Fruit fly (Drosophila melanogaster) whole organism, prepupa: ENCODE measurements around the gene CG31191.

Experiments
- CG10631 ChIP-seq: fragments of 200-800 bp; sonication (Bioruptor generic); optimal IDR thresholded peaks from 2 replicates; lab custom pipeline; 2016; ENCODE audit warnings: missing biosample characterization, missing genetic modification characterization
- CG10669 ChIP-seq: fragments of 200-800 bp; sonication (Bioruptor generic); optimal IDR thresholded peaks from 3 replicates; lab custom pipeline; 2018; ENCODE audit warnings: missing biosample characterization, mild to moderate bottlenecking, missing genetic modification characterization, moderate library complexity
- CG11294 ChIP-seq: fragments of 200-800 bp; sonication (Bioruptor generic); IDR thresholded peaks from 2 replicates; pipeline ENCODE4 v1.3.6; 2022; ENCODE audit warnings: missing biosample characterization, missing genetic modification characterization
- CG11762 ChIP-seq: fragments of 200-800 bp; sonication (Bioruptor generic); optimal IDR thresholded peaks from 3 replicates; lab custom pipeline; 2016; ENCODE audit warnings: missing biosample characterization, missing genetic modification characterization; ENCODE audit not compliant: insufficient read depth
- CG11902 ChIP-seq: fragments of 200-800 bp; sonication (Bioruptor generic); optimal IDR thresholded peaks from 3 replicates; lab custom pipeline; 2016; ENCODE audit warnings: missing biosample characterization, missing genetic modification characterization
- CG15336 ChIP-seq: fragments of 200-800 bp; sonication (Bioruptor generic); IDR thresholded peaks from 2 replicates; pipeline ENCODE4 v1.3.6; 2022; ENCODE audit warnings: missing biosample characterization, missing genetic modification characterization
- CG16779 ChIP-seq: fragments of 200-800 bp; sonication (Bioruptor generic); optimal IDR thresholded peaks from 3 replicates; lab custom pipeline; 2017; ENCODE audit warnings: missing biosample characterization, mild to moderate bottlenecking, missing genetic modification characterization
- CG3032 ChIP-seq: fragments of 200-800 bp; optimal IDR thresholded peaks from 2 replicates; lab custom pipeline; 2019; ENCODE audit warnings: missing biosample characterization, mild to moderate bottlenecking, missing genetic modification characterization, moderate library complexity
- CG31627 ChIP-seq: fragments of 200-800 bp; sonication (Bioruptor generic); optimal IDR thresholded peaks from 3 replicates; lab custom pipeline; 2016; ENCODE audit warnings: missing biosample characterization, missing genetic modification characterization
- CG32006 ChIP-seq: fragments of 200-800 bp; sonication (Bioruptor generic); optimal IDR thresholded peaks from 3 replicates; lab custom pipeline; 2017; ENCODE audit warnings: missing biosample characterization, mild to moderate bottlenecking, missing genetic modification characterization
- CG6163 ChIP-seq: fragments of 200-800 bp; sonication (Bioruptor generic); IDR thresholded peaks from 3 replicates; pipeline ENCODE4 v1.3.6; 2022; ENCODE audit warnings: missing biosample characterization, missing genetic modification characterization
- CG6792 ChIP-seq: fragments of 200-800 bp; sonication (Bioruptor generic); optimal IDR thresholded peaks from 3 replicates; lab custom pipeline; 2016; ENCODE audit warnings: missing biosample characterization, missing genetic modification characterization
- CG7368 ChIP-seq: fragments of 200-800 bp; sonication (Bioruptor generic); optimal IDR thresholded peaks from 3 replicates; lab custom pipeline; 2016; ENCODE audit warnings: missing biosample characterization, missing genetic modification characterization
- CG9139 ChIP-seq: fragments of 200-800 bp; sonication (Bioruptor generic); optimal IDR thresholded peaks from 3 replicates; lab custom pipeline; 2017; ENCODE audit warnings: missing biosample characterization, mild to moderate bottlenecking, missing genetic modification characterization
- Eip75B ChIP-seq: fragments of 200-800 bp; sonication (Bioruptor generic); optimal IDR thresholded peaks from 3 replicates; lab custom pipeline; 2016; ENCODE audit warnings: missing biosample characterization, missing genetic modification characterization
- Eip78C ChIP-seq: fragments of 200-800 bp; sonication (Bioruptor generic); peaks from one replicate; lab custom pipeline; 2016; ENCODE audit warnings: missing biosample characterization, missing genetic modification characterization
- Ets21C ChIP-seq: fragments of 200-800 bp; sonication (Bioruptor generic); optimal IDR thresholded peaks from 3 replicates; lab custom pipeline; 2016; ENCODE audit warnings: missing biosample characterization, missing genetic modification characterization
- Gug ChIP-seq: fragments of 200-800 bp; sonication (Bioruptor generic); IDR thresholded peaks from 2 replicates; pipeline ENCODE4 v1.3.6; 2022; ENCODE audit warnings: missing biosample characterization, missing genetic modification characterization
- Hr4 ChIP-seq: fragments of 200-800 bp; sonication (Bioruptor generic); optimal IDR thresholded peaks from 3 replicates; lab custom pipeline; 2016; ENCODE audit warnings: missing biosample characterization, missing genetic modification characterization
- Met ChIP-seq: fragments of 200-800 bp; sonication (Bioruptor generic); optimal IDR thresholded peaks from 3 replicates; lab custom pipeline; 2016; ENCODE audit warnings: missing biosample characterization, missing genetic modification characterization
- OdsH ChIP-seq: fragments of 200-800 bp; sonication (Bioruptor generic); optimal IDR thresholded peaks from 3 replicates; lab custom pipeline; 2016; ENCODE audit warnings: missing biosample characterization, missing genetic modification characterization
- Smox ChIP-seq: fragments of 200-800 bp; sonication (Bioruptor generic); optimal IDR thresholded peaks from 3 replicates; lab custom pipeline; 2016; ENCODE audit warnings: missing biosample characterization, missing genetic modification characterization
- Sox102F ChIP-seq: fragments of 200-800 bp; sonication (Bioruptor generic); optimal IDR thresholded peaks from 2 replicates; lab custom pipeline; 2016; ENCODE audit warnings: missing biosample characterization, mild to moderate bottlenecking, missing genetic modification characterization
- Sox15 ChIP-seq: fragments of 200-800 bp; sonication (Bioruptor generic); optimal IDR thresholded peaks from 3 replicates; lab custom pipeline; 2016; ENCODE audit warnings: missing biosample characterization, missing genetic modification characterization
- achi ChIP-seq: fragments of 200-800 bp; sonication (Bioruptor generic); optimal IDR thresholded peaks from 3 replicates; lab custom pipeline; 2016; ENCODE audit warnings: missing biosample characterization, missing genetic modification characterization
- acj6 ChIP-seq: fragments of 200-800 bp; sonication (Bioruptor generic); optimal IDR thresholded peaks from 3 replicates; lab custom pipeline; 2016; ENCODE audit warnings: missing biosample characterization, missing genetic modification characterization
- cyc ChIP-seq: fragments of 200-800 bp; sonication (Bioruptor generic); optimal IDR thresholded peaks from 3 replicates; lab custom pipeline; 2016; ENCODE audit warnings: missing biosample characterization, missing genetic modification characterization
- dac ChIP-seq: fragments of 200-800 bp; sonication (Bioruptor generic); optimal IDR thresholded peaks from 2 replicates; lab custom pipeline; 2017; ENCODE audit warnings: missing biosample characterization, mild to moderate bottlenecking, missing genetic modification characterization
- dsx ChIP-seq: fragments of 200-800 bp; optimal IDR thresholded peaks from 3 replicates; lab custom pipeline; 2019; ENCODE audit warnings: missing biosample characterization, mild to moderate bottlenecking, missing genetic modification characterization, moderate library complexity; ENCODE audit not compliant: poor library complexity, severe bottlenecking
- eg ChIP-seq: fragments of 200-800 bp; sonication (Bioruptor generic); IDR thresholded peaks from 3 replicates; pipeline ENCODE4 v1.3.6; 2022; ENCODE audit warnings: missing biosample characterization, missing genetic modification characterization
- esn ChIP-seq: fragments of 200-800 bp; sonication (Bioruptor generic); optimal IDR thresholded peaks from 2 replicates; lab custom pipeline; 2016; ENCODE audit warnings: missing biosample characterization, mild to moderate bottlenecking, missing genetic modification characterization, moderate library complexity
- fkh ChIP-seq: fragments of 200-800 bp; sonication (Bioruptor generic); optimal IDR thresholded peaks from 3 replicates; lab custom pipeline; 2017; ENCODE audit warnings: missing biosample characterization, mild to moderate bottlenecking, missing genetic modification characterization, moderate library complexity
- lz ChIP-seq: fragments of 200-800 bp; sonication (Bioruptor generic); optimal IDR thresholded peaks from 3 replicates; lab custom pipeline; 2016; ENCODE audit warnings: missing biosample characterization, missing genetic modification characterization
- pdm3 ChIP-seq: fragments of 200-800 bp; sonication (Bioruptor generic); optimal IDR thresholded peaks from 3 replicates; lab custom pipeline; 2016; ENCODE audit warnings: missing biosample characterization, missing genetic modification characterization
- salr ChIP-seq, 2 experiments: fragments of 200-800 bp; sonication (Bioruptor generic); optimal IDR thresholded peaks; 3 replicates each; lab custom pipeline; 2016 to 2018; ENCODE audit warnings: missing biosample characterization in 2 of 2, missing genetic modification characterization in 2 of 2, mild to moderate bottlenecking in 1 of 2
- ss ChIP-seq, 2 experiments: fragments of 200-800 bp; sonication (Bioruptor generic); optimal IDR thresholded peaks; 2 replicates in 1 of 2; 3 replicates in 1 of 2; lab custom pipeline; 2017 to 2018; ENCODE audit warnings: mild to moderate bottlenecking in 2 of 2, missing biosample characterization in 2 of 2, missing genetic modification characterization in 2 of 2, moderate library complexity in 1 of 2
- svp ChIP-seq: fragments of 200-800 bp; sonication (Bioruptor generic); peaks from one replicate; lab custom pipeline; 2016; ENCODE audit warnings: missing biosample characterization, missing genetic modification characterization
- topi ChIP-seq: fragments of 200-800 bp; sonication (Bioruptor generic); optimal IDR thresholded peaks from 3 replicates; lab custom pipeline; 2016; ENCODE audit warnings: missing biosample characterization, missing genetic modification characterization
- vri ChIP-seq: fragments of 200-800 bp; sonication (Bioruptor generic); optimal IDR thresholded peaks from 3 replicates; lab custom pipeline; 2016; ENCODE audit warnings: missing biosample characterization, mild to moderate bottlenecking, missing genetic modification characterization

CG31191 gene

dm6 chr3R:20962965-20963364 lies 17.6 kb upstream of the CG31191 start:
- peak; percentile 39 for TF ChIP-seq svp (GFP tag; lab: Kevin White, UChicago)
- no peak for TF ChIP-seq lz (GFP tag; lab: Kevin White, UChicago)

dm6 chr3R:20961993-20962392 lies 16.7 kb upstream of the CG31191 start:
- TF ChIP-seq svp (GFP tag; lab: Kevin White, UChicago) (peak; percentile 10), CG6792 (no peak)

DNA sequence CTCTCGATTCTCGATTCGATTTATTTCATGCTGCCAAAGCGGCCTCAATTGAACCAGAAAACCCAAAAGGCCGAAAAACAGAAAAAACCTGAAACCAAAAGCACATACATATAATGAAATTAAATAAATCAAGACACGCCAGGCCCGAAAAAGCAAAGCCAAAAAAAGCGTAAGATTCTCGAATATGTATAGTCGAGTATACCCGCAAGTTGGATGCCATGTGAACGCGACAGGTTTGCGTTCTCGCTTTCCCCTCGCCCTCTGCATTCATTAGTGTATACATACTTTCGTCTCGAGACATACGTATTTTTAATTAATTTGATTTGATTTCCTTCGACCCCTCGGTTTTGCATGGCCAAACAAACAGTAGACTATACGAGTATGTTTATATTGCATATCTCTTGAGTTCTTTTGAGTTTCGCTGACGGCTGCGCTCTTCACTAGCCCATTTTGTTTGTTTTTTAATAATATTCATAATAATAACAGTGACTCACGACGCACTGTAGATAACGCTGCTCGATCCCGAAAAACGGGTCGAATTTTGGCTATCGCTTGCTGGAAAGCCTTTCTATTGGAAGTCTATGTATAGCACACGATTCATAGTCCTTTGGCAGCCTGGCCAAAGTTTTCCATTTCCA lies 15.7 kb upstream of the CG31191 start:
- TF ChIP-seq Eip78C (GFP tag; lab: Kevin White, UChicago) (peak; percentile 38), OdsH (no peak), vri (GFP tag; lab: Kevin White, UChicago) (peak; percentile 53), svp (GFP tag; lab: Kevin White, UChicago) (peak; percentile 76), CG15336 (GFP tag; lab: Robert Waterston, UW) (0 out of 2 replicates have a peak, but pooled peaks have one; percentile 10), achi (no peak), CG3032 (no peak), CG10631 (GFP tag; lab: Kevin White, UChicago) (no peak), Ets21C (GFP tag; lab: Kevin White, UChicago) (no peak)

DNA sequence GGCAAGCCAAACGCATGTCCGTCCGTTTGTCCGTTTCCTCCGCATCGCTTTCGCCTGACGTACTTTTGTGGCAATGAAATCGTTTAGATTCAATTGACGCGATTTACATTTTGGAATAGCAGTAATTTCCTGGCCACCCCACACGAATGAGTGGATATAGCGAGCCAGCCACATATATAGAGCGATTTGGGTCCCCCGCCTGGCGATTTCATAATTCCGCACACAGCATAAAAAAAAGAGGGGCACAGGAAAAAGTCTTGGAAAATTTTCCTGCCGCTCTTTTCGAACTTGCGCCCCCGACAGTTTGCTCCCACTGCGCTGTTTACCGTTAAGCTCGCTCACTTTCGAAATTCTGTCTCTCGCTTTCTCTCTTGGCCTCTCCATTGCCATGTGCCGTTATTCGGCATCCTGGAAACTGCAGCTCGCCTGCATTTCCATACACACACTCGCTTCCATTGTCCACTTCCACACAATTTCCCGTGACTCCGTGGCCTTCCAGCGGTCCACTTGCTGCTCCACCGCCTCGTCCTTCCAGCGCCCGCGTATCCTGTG lies 13.3 kb upstream of the CG31191 start:
- no peak for TF ChIP-seq fkh (GFP tag; lab: Kevin White, UChicago)
- TF ChIP-seq vri (GFP tag; lab: Kevin White, UChicago), result no peak
- no peak for TF ChIP-seq cyc (GFP tag; lab: Kevin White, UChicago)
- TF ChIP-seq CG15336 (GFP tag; lab: Robert Waterston, UW), result 0 out of 2 replicates have a peak, but pooled peaks have one; percentile 9

dm6 chr3R:20956875-20957874 lies 11.8 kb upstream of the CG31191 start:
- TF ChIP-seq CG32006 (GFP tag; lab: Kevin White, UChicago), result peak; percentile 89
- TF ChIP-seq CG10669 (GFP tag; lab: Kevin White, UChicago), result peak; percentile 78
- TF ChIP-seq fkh (GFP tag; lab: Kevin White, UChicago), result peak; percentile 41
- peak; percentile 87 for TF ChIP-seq lz (GFP tag; lab: Kevin White, UChicago)
- no peak for TF ChIP-seq CG9139 (GFP tag; lab: Kevin White, UChicago)
- TF ChIP-seq dac (GFP tag; lab: Kevin White, UChicago), result peak; percentile 44
- TF ChIP-seq CG11902 (GFP tag; lab: Kevin White, UChicago), result peak; percentile 72
- peak; percentile 94 for TF ChIP-seq esn (GFP tag; lab: Kevin White, UChicago)
- peak; percentile 80 for TF ChIP-seq CG11762 (GFP tag; lab: Kevin White, UChicago)
- TF ChIP-seq eg, result peak; percentile 56; the same call in 2 of the 3 replicates
- TF ChIP-seq CG16779, result peak; percentile 61
- TF ChIP-seq Gug (GFP tag; lab: Robert Waterston, UW), result no peak
- TF ChIP-seq CG11294 (GFP tag; lab: Robert Waterston, UW), result peak; percentile 31; the same call in 1 of the 2 replicates
- TF ChIP-seq Smox (GFP tag; lab: Kevin White, UChicago), result peak; percentile 84
- TF ChIP-seq CG31627, result peak; percentile 87
- peak; percentile 35; the same call in 2 of the 3 replicates for TF ChIP-seq CG6163 (GFP tag; lab: Robert Waterston, UW)
- TF ChIP-seq salr (GFP tag; optimal IDR thresholded peaks at IDR 0.05; lab: Kevin White, UChicago), result peak; percentile 1 to 90
- TF ChIP-seq Eip75B (GFP tag; lab: Kevin White, UChicago), result peak; percentile 87
- peak; percentile 44 for TF ChIP-seq dsx (GFP tag; lab: Kevin White, UChicago)
- peak; percentile 85 for TF ChIP-seq Hr4 (GFP tag; lab: Kevin White, UChicago)
- TF ChIP-seq acj6 (GFP tag; lab: Kevin White, UChicago), result peak; percentile 77
- TF ChIP-seq Sox102F (GFP tag; lab: Kevin White, UChicago), result peak; percentile 79
- peak; percentile 4 to 61 for TF ChIP-seq ss (GFP tag; optimal IDR thresholded peaks at IDR 0.05; lab: Kevin White, UChicago)
- peak; percentile 85 for TF ChIP-seq topi (GFP tag; lab: Kevin White, UChicago)
- peak; percentile 88 for TF ChIP-seq Sox15 (GFP tag; lab: Kevin White, UChicago)
- peak; percentile 84 for TF ChIP-seq pdm3 (GFP tag; lab: Kevin White, UChicago)
- TF ChIP-seq Met (GFP tag; lab: Kevin White, UChicago), result peak; percentile 79
- peak; percentile 80 for TF ChIP-seq CG6792
- peak; percentile 44 for TF ChIP-seq CG7368 (GFP tag; lab: Kevin White, UChicago)
